Worm (Caenorhabditis elegans): ENCODE data around the gene D2007.1.

D2007.1 gene

ce11 chrIII:8163283-8163682, 8.0 kb downstream of the D2007.1 start, which contains the start of gene bath-42:
bath-42 (minus strand) TSS chrIII:8163383.
- TF ChIP-seq rpc-1 (optimal IDR thresholded peaks at IDR 0.05): no peak
- TF ChIP-seq rpc-1 (tag; optimal IDR thresholded peaks at IDR 0.05): no peak
- no peak for TF ChIP-seq egl-44 (GFP tag; IDR thresholded peaks at IDR 0.05)
- no peak for TF ChIP-seq unc-130 (GFP tag; optimal IDR thresholded peaks at IDR 0.05)
- no peak for TF ChIP-seq snpc-1.1 (tag; optimal IDR thresholded peaks at IDR 0.05; ENCODE audit: insufficient read depth)
- no peak for TF ChIP-seq C06A6.2 (GFP tag; conservative IDR thresholded peaks at IDR 0.05)
- no peak for TF ChIP-seq nhr-179 (tag; optimal IDR thresholded peaks at IDR 0.05)
- no peak for TF ChIP-seq somi-1 (GFP tag; optimal IDR thresholded peaks at IDR 0.05)
- TF ChIP-seq lir-1 (GFP tag; conservative IDR thresholded peaks at IDR 0.05): no peak
- TF ChIP-seq nhr-27 (tag; optimal IDR thresholded peaks at IDR 0.05): no peak
- TF ChIP-seq mes-4 (tag; optimal IDR thresholded peaks at IDR 0.05): no peak
- TF ChIP-seq efl-1 (GFP tag; optimal IDR thresholded peaks at IDR 0.05): no peak
- TF ChIP-seq attf-6 (GFP tag; IDR thresholded peaks at IDR 0.05): no peak
- TF ChIP-seq attf-3 (GFP tag; conservative IDR thresholded peaks at IDR 0.05): no peak
- no peak for TF ChIP-seq hmg-1.2 (GFP tag; IDR thresholded peaks at IDR 0.05)
- no peak for TF ChIP-seq mxl-1 (tag; optimal IDR thresholded peaks at IDR 0.05)
- no peak for TF ChIP-seq gei-17 (GFP tag; optimal IDR thresholded peaks at IDR 0.05)
- TF ChIP-seq B0035.1 (tag; optimal IDR thresholded peaks at IDR 0.05): no peak
- TF ChIP-seq Y53F4B.3 (GFP tag; IDR thresholded peaks at IDR 0.05): no peak
- TF ChIP-seq ama-1 (optimal IDR thresholded peaks at IDR 0.05): no peak
- no peak for TF ChIP-seq ama-1 (GFP tag; optimal IDR thresholded peaks at IDR 0.05)
- TF ChIP-seq hlh-26 (GFP tag; conservative IDR thresholded peaks at IDR 0.05): no peak

DNA sequence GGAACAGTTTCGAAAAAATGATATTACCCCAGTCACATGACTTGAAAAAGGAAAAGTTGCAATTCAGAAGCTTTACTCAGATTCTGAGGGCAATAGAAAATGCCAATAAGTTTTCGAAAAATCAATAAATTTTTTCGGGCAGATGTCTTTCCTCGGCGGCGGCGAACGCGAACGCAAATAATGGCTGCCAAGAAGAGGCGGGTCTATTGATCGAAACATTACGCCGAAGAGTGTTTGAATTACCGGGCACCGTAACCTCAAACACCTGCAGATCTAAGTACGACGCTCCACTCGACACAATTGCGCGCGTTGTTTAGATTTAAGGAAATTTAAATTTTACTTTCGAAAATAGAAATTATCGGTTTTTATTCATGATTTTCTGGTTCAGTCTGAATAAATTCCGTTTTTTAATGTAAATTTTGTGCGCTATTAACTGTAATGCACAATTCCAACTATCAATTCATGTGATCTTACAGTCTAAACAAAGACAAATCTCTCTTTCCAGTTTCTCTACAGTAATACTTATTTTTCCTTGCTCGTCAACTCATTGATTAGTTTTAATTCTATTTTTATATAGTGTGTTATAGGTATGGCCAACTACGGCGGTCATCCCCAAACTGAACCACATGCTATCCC, 8.6 kb downstream of the D2007.1 start, which contains the start of gene prp-8:
Gene prp-8, plus strand, starts transcription at position 586 of the 636 bp plus-strand sequence.
- peak; percentile 39 for TF ChIP-seq ztf-26 (tag; optimal IDR thresholded peaks at IDR 0.05)
- TF ChIP-seq Y53G8AR.9 (GFP tag; conservative IDR thresholded peaks at IDR 0.05): 0 out of 2 replicates have a peak, but pooled peaks have one; percentile 46
- TF ChIP-seq B0336.3 (GFP tag; IDR thresholded peaks at IDR 0.05): peak; percentile 34; the same call in 1 of the 2 replicates
- peak; percentile 71 for TF ChIP-seq athp-1 (tag; optimal IDR thresholded peaks at IDR 0.05)
- TF ChIP-seq tbp1 (GFP tag; optimal IDR thresholded peaks at IDR 0.05): peak; percentile 64
- TF ChIP-seq madf-8 (GFP tag; conservative IDR thresholded peaks at IDR 0.05): peak; percentile 30
- peak; percentile 3 for TF ChIP-seq snpc-1.3 (tag; optimal IDR thresholded peaks at IDR 0.05; ENCODE audit: insufficient read depth)
- TF ChIP-seq nfya-1 (tag; optimal IDR thresholded peaks at IDR 0.05; ENCODE audit: borderline replicate concordance, insufficient read depth): no peak
- peak; percentile 76 for TF ChIP-seq lin-40 (tag; optimal IDR thresholded peaks at IDR 0.05)
- no peak for TF ChIP-seq F57A8.1 (GFP tag; optimal IDR thresholded peaks at IDR 0.05)
- no peak for TF ChIP-seq C06A6.2 (GFP tag; conservative IDR thresholded peaks at IDR 0.05)
- peak; percentile 67; the same call in 1 of the 2 replicates for TF ChIP-seq lir-1 (GFP tag; conservative IDR thresholded peaks at IDR 0.05)
- peak; percentile 15 for TF ChIP-seq B0261.1 (tag; optimal IDR thresholded peaks at IDR 0.05)
- peak; percentile 79 for TF ChIP-seq dpl-1 (GFP tag; optimal IDR thresholded peaks at IDR 0.05)
- TF ChIP-seq nhr-120 (GFP tag; IDR thresholded peaks at IDR 0.05): no peak
- no peak for TF ChIP-seq ama-1 (optimal IDR thresholded peaks at IDR 0.05)
- TF ChIP-seq ama-1 (GFP tag; optimal IDR thresholded peaks at IDR 0.05): no peak
- TF ChIP-seq C17E4.6 (GFP tag; IDR thresholded peaks at IDR 0.05): no peak
- peak; percentile 31; the same call in 1 of the 2 replicates for TF ChIP-seq cebp-1 (GFP tag; IDR thresholded peaks at IDR 0.05)
- TF ChIP-seq cebp-1 (tag; optimal IDR thresholded peaks at IDR 0.05): peak; percentile 67
- no peak for TF ChIP-seq ztf-22 (GFP tag; optimal IDR thresholded peaks at IDR 0.05)
- TF ChIP-seq egl-44 (GFP tag; IDR thresholded peaks at IDR 0.05): no peak
- TF ChIP-seq efl-1 (GFP tag; optimal IDR thresholded peaks at IDR 0.05): peak; percentile 74
- peak; percentile 60 for TF ChIP-seq hmg-1.2 (GFP tag; IDR thresholded peaks at IDR 0.05)
- TF ChIP-seq ztf-18 (tag; optimal IDR thresholded peaks at IDR 0.05): peak; percentile 42
- TF ChIP-seq T07F8.4 (tag; optimal IDR thresholded peaks at IDR 0.05): no peak
- peak; percentile 50 for TF ChIP-seq nhr-80 (tag; optimal IDR thresholded peaks at IDR 0.05)
- TF ChIP-seq dox-1 (GFP tag; IDR thresholded peaks at IDR 0.05): peak; percentile 84
- TF ChIP-seq F52B5.7 (tag; optimal IDR thresholded peaks at IDR 0.05): no peak
- TF ChIP-seq ceh-100 (GFP tag; IDR thresholded peaks at IDR 0.05): peak; percentile 17; the same call in 1 of the 2 replicates
- TF ChIP-seq lin-35 (GFP tag; optimal IDR thresholded peaks at IDR 0.05): peak in 1 of 3 experiments; percentile 89
- TF ChIP-seq pha-4 (tag; optimal IDR thresholded peaks at IDR 0.05): peak; percentile 85
